Fruit fly (Drosophila melanogaster) whole organism, embryonic: ENCODE data around the gene CG4230.
A peak's percentile ranks its signal among the peaks of the same experiment; 100 is the strongest.

Source experiments
- CG10462 ChIP-seq: fragments of 200-800 bp; sonication (Bioruptor generic); optimal IDR thresholded peaks from 2 replicates; lab custom pipeline; 2016; ENCODE audit warnings: missing biosample characterization, missing genetic modification characterization
- CG10565 ChIP-seq: fragments of 200-800 bp; sonication (Bioruptor generic); optimal IDR thresholded peaks from 3 replicates; lab custom pipeline; 2016; ENCODE audit warnings: missing biosample characterization, mild to moderate bottlenecking, missing genetic modification characterization
- CG12391 ChIP-seq: fragments of 200-800 bp; sonication (Bioruptor generic); optimal IDR thresholded peaks from 3 replicates; lab custom pipeline; 2018; ENCODE audit warnings: missing biosample characterization, mild to moderate bottlenecking, missing genetic modification characterization, moderate library complexity
- CG16779 ChIP-seq: fragments of 200-800 bp; sonication (Bioruptor generic); IDR thresholded peaks from 2 replicates; pipeline ENCODE4 v1.3.6; 2022; ENCODE audit warnings: missing biosample characterization, missing genetic modification characterization
- CG16863 ChIP-seq: fragments of 200-800 bp; sonication (Bioruptor generic); optimal IDR thresholded peaks from 3 replicates; lab custom pipeline; 2016; ENCODE audit warnings: missing biosample characterization, missing genetic modification characterization
- CG17361 ChIP-seq: fragments of 200-800 bp; sonication (Bioruptor generic); IDR thresholded peaks from 3 replicates; pipeline ENCODE4 v1.3.6; 2022; ENCODE audit warnings: missing biosample characterization, missing genetic modification characterization
- CG17912 ChIP-seq: fragments of 200-800 bp; sonication (Bioruptor generic); optimal IDR thresholded peaks from 2 replicates; lab custom pipeline; 2018; ENCODE audit warnings: missing biosample characterization, mild to moderate bottlenecking, missing genetic modification characterization
- CG2678 ChIP-seq: fragments of 200-800 bp; sonication (Bioruptor generic); optimal IDR thresholded peaks from 3 replicates; lab custom pipeline; 2019; ENCODE audit warnings: missing biosample characterization, mild to moderate bottlenecking, missing genetic modification characterization, moderate library complexity
- CG34422 ChIP-seq: fragments of 200-800 bp; sonication (Bioruptor generic); IDR thresholded peaks from 3 replicates; pipeline ENCODE4 v1.3.6; 2022; ENCODE audit warnings: missing biosample characterization, missing genetic modification characterization
- CG3838 ChIP-seq: fragments of 200-800 bp; sonication (Bioruptor generic); optimal IDR thresholded peaks from 3 replicates; lab custom pipeline; 2016; ENCODE audit warnings: missing biosample characterization, missing genetic modification characterization
- CG42726 ChIP-seq: fragments of 200-800 bp; sonication (Bioruptor generic); IDR thresholded peaks from 2 replicates; pipeline ENCODE4 v1.3.6; 2022; ENCODE audit warnings: missing biosample characterization, missing genetic modification characterization; ENCODE audit not compliant: partially characterized antibody
- CG4424 ChIP-seq: fragments of 200-800 bp; sonication (Bioruptor generic); optimal IDR thresholded peaks from 3 replicates; lab custom pipeline; 2016; ENCODE audit warnings: missing biosample characterization, missing genetic modification characterization
- CG6175 ChIP-seq: fragments of 200-800 bp; sonication (Bioruptor generic); IDR thresholded peaks from 3 replicates; pipeline ENCODE4 v1.3.6; 2022; ENCODE audit warnings: missing biosample characterization, missing genetic modification characterization
- CG6765 ChIP-seq: fragments of 200-800 bp; sonication (Bioruptor generic); optimal IDR thresholded peaks from 3 replicates; lab custom pipeline; 2017; ENCODE audit warnings: missing biosample characterization, mild to moderate bottlenecking, missing genetic modification characterization
- CG7786 ChIP-seq: fragments of 200-800 bp; sonication (Bioruptor generic); optimal IDR thresholded peaks from 2 replicates; lab custom pipeline; 2016; ENCODE audit warnings: missing biosample characterization, missing genetic modification characterization
- CG9797 ChIP-seq: fragments of 200-800 bp; sonication (Bioruptor generic); optimal IDR thresholded peaks from 3 replicates; lab custom pipeline; 2018; ENCODE audit warnings: missing biosample characterization, mild to moderate bottlenecking, missing genetic modification characterization
- Dbx ChIP-seq: fragments of 200-800 bp; sonication (Bioruptor generic); IDR thresholded peaks from 3 replicates; pipeline ENCODE4 v1.3.6; 2022; ENCODE audit warnings: missing biosample characterization, missing genetic modification characterization
- Ets65A ChIP-seq: fragments of 200-800 bp; sonication (Bioruptor generic); peaks from one replicate; lab custom pipeline; 2016; ENCODE audit warnings: missing biosample characterization, missing genetic modification characterization
- H2.0 ChIP-seq: fragments of 200-800 bp; sonication (Bioruptor generic); IDR thresholded peaks from 2 replicates; pipeline ENCODE4 v1.3.6; 2022; ENCODE audit warnings: missing biosample characterization, missing genetic modification characterization
- HHEX ChIP-seq: fragments of 200-800 bp; sonication (Bioruptor generic); optimal IDR thresholded peaks from 3 replicates; lab custom pipeline; 2017; ENCODE audit warnings: missing biosample characterization, mild to moderate bottlenecking, missing genetic modification characterization, missing genetic modification reagents
- Hand ChIP-seq: fragments of 200-800 bp; sonication (Bioruptor generic); optimal IDR thresholded peaks from 2 replicates; lab custom pipeline; 2017; ENCODE audit warnings: mild to moderate bottlenecking, missing biosample characterization, missing genetic modification reagents, missing genetic modification characterization
- HmgZ ChIP-seq: fragments of 200-800 bp; sonication (Bioruptor generic); optimal IDR thresholded peaks from 2 replicates; lab custom pipeline; 2018; ENCODE audit warnings: missing biosample characterization, mild to moderate bottlenecking, missing genetic modification characterization
- Hmr ChIP-seq: fragments of 200-800 bp; sonication (Bioruptor generic); optimal IDR thresholded peaks from 3 replicates; lab custom pipeline; 2017; ENCODE audit warnings: mild to moderate bottlenecking, missing biosample characterization, missing genetic modification reagents, missing genetic modification characterization
- Lhr ChIP-seq: fragments of 200-800 bp; sonication (Bioruptor generic); optimal IDR thresholded peaks from 3 replicates; lab custom pipeline; 2017; ENCODE audit warnings: mild to moderate bottlenecking, missing biosample characterization, missing genetic modification reagents, missing genetic modification characterization
- PHDP ChIP-seq: fragments of 200-800 bp; sonication (Bioruptor generic); optimal IDR thresholded peaks from 3 replicates; lab custom pipeline; 2018; ENCODE audit warnings: missing biosample characterization, mild to moderate bottlenecking, missing genetic modification characterization, moderate library complexity
- Rx ChIP-seq: fragments of 200-800 bp; sonication (Bioruptor generic); IDR thresholded peaks from 2 replicates; pipeline ENCODE4 v1.3.6; 2022; ENCODE audit warnings: missing biosample characterization, missing genetic modification characterization
- Sry-δ ChIP-seq: fragments of 200-800 bp; sonication (Bioruptor generic); optimal IDR thresholded peaks from 2 replicates; lab custom pipeline; 2016; ENCODE audit warnings: missing biosample characterization, missing genetic modification characterization
- aop ChIP-seq: fragments of 200-800 bp; sonication (Bioruptor generic); IDR thresholded peaks from 2 replicates; pipeline ENCODE4 v1.3.6; 2022; ENCODE audit warnings: missing biosample characterization, missing genetic modification characterization
- ara ChIP-seq: fragments of 200-800 bp; sonication (Bioruptor generic); IDR thresholded peaks from 2 replicates; pipeline ENCODE4 v1.3.6; 2022; ENCODE audit warnings: missing biosample characterization, missing genetic modification characterization
- az2 ChIP-seq: fragments of 200-800 bp; sonication (Bioruptor generic); optimal IDR thresholded peaks from 3 replicates; lab custom pipeline; 2016; ENCODE audit warnings: missing biosample characterization, missing genetic modification characterization
- chinmo ChIP-seq: fragments of 200-800 bp; sonication (Bioruptor generic); IDR thresholded peaks from 4 replicates; pipeline ENCODE4 v1.3.6; 2022; ENCODE audit warnings: missing biosample characterization, missing genetic modification characterization; ENCODE audit not compliant: partially characterized antibody
- dan ChIP-seq: fragments of 200-800 bp; sonication (Bioruptor generic); IDR thresholded peaks from 2 replicates; pipeline ENCODE4 v1.3.6; 2022; ENCODE audit warnings: missing biosample characterization, missing genetic modification characterization
- dmrt11E ChIP-seq: fragments of 200-800 bp; sonication (Bioruptor generic); optimal IDR thresholded peaks from 3 replicates; lab custom pipeline; 2018; ENCODE audit warnings: missing biosample characterization, mild to moderate bottlenecking, missing genetic modification characterization, moderate library complexity
- dpn ChIP-seq, 2 experiments: fragments of 200-800 bp; sonication (Bioruptor generic); optimal IDR thresholded peaks; 3 replicates each; lab custom pipeline; 2016; ENCODE audit warnings: missing biosample characterization in 2 of 2, missing genetic modification characterization in 2 of 2
- eyg ChIP-seq: fragments of 200-800 bp; sonication (Bioruptor generic); optimal IDR thresholded peaks from 3 replicates; lab custom pipeline; 2016; ENCODE audit warnings: missing biosample characterization, missing genetic modification characterization
- fu2 ChIP-seq: fragments of 200-800 bp; sonication (Bioruptor generic); optimal IDR thresholded peaks from 2 replicates; lab custom pipeline; 2016; ENCODE audit warnings: missing biosample characterization, missing genetic modification characterization
- gce ChIP-seq: fragments of 200-800 bp; sonication (Bioruptor generic); IDR thresholded peaks from 3 replicates; pipeline ENCODE4 v1.3.6; 2022; ENCODE audit warnings: missing biosample characterization, missing genetic modification characterization
- gcm2 ChIP-seq: fragments of 200-800 bp; sonication (Bioruptor generic); optimal IDR thresholded peaks from 2 replicates; lab custom pipeline; 2016; ENCODE audit warnings: missing biosample characterization, missing genetic modification characterization
- grau ChIP-seq: fragments of 200-800 bp; optimal IDR thresholded peaks from 3 replicates; lab custom pipeline; 2019; ENCODE audit warnings: missing biosample characterization, mild to moderate bottlenecking, missing genetic modification characterization, moderate library complexity
- hb ChIP-seq: fragments of 200-800 bp; sonication (Bioruptor generic); IDR thresholded peaks from 3 replicates; pipeline ENCODE4 v1.3.6; 2022; ENCODE audit warnings: missing biosample characterization, missing genetic modification characterization; ENCODE audit not compliant: partially characterized antibody
- jing ChIP-seq: fragments of 200-800 bp; sonication (Bioruptor generic); optimal IDR thresholded peaks from 2 replicates; lab custom pipeline; 2018; ENCODE audit warnings: missing biosample characterization, mild to moderate bottlenecking, missing genetic modification characterization
- klu ChIP-seq: fragments of 200-800 bp; sonication (Bioruptor generic); IDR thresholded peaks from 2 replicates; pipeline ENCODE4 v1.3.6; 2022; ENCODE audit warnings: missing biosample characterization, missing genetic modification characterization
- lab ChIP-seq: fragments of 200-800 bp; sonication (Bioruptor generic); optimal IDR thresholded peaks from 3 replicates; lab custom pipeline; 2017; ENCODE audit warnings: missing biosample characterization, missing genetic modification characterization, mild to moderate bottlenecking, moderate library complexity, missing genetic modification reagents
- nau ChIP-seq: fragments of 200-800 bp; sonication (Bioruptor generic); optimal IDR thresholded peaks from 3 replicates; lab custom pipeline; 2017; ENCODE audit warnings: missing biosample characterization, mild to moderate bottlenecking, missing genetic modification characterization, missing genetic modification reagents
- psq ChIP-seq: fragments of 200-800 bp; sonication (Bioruptor generic); optimal IDR thresholded peaks from 2 replicates; lab custom pipeline; 2017; ENCODE audit warnings: missing biosample characterization, missing genetic modification characterization
- ranshi ChIP-seq: fragments of 200-800 bp; sonication (Bioruptor generic); IDR thresholded peaks from 2 replicates; pipeline ENCODE4 v1.3.6; 2022; ENCODE audit warnings: missing biosample characterization, missing genetic modification characterization
- run ChIP-seq: fragments of 200-800 bp; sonication (Bioruptor generic); optimal IDR thresholded peaks from 3 replicates; lab custom pipeline; 2018; ENCODE audit warnings: missing biosample characterization, mild to moderate bottlenecking, missing genetic modification characterization
- sna ChIP-seq: fragments of 200-800 bp; sonication (Bioruptor generic); IDR thresholded peaks from 2 replicates; pipeline ENCODE4 v1.3.6; 2022; ENCODE audit warnings: missing biosample characterization, missing genetic modification characterization; ENCODE audit not compliant: partially characterized antibody
- so ChIP-seq: fragments of 200-800 bp; sonication (Bioruptor generic); IDR thresholded peaks from 3 replicates; pipeline ENCODE4 v1.3.6; 2022; ENCODE audit warnings: missing biosample characterization, missing genetic modification characterization
- tap ChIP-seq: fragments of 200-800 bp; optimal IDR thresholded peaks from 3 replicates; lab custom pipeline; 2019; ENCODE audit warnings: missing biosample characterization, mild to moderate bottlenecking, missing genetic modification characterization, moderate library complexity
- usp ChIP-seq: fragments of >200 bp; optimal IDR thresholded peaks from 2 replicates; lab custom pipeline; 2017; ENCODE audit warnings: missing biosample characterization, missing genetic modification characterization

Gene CG4230

DNA sequence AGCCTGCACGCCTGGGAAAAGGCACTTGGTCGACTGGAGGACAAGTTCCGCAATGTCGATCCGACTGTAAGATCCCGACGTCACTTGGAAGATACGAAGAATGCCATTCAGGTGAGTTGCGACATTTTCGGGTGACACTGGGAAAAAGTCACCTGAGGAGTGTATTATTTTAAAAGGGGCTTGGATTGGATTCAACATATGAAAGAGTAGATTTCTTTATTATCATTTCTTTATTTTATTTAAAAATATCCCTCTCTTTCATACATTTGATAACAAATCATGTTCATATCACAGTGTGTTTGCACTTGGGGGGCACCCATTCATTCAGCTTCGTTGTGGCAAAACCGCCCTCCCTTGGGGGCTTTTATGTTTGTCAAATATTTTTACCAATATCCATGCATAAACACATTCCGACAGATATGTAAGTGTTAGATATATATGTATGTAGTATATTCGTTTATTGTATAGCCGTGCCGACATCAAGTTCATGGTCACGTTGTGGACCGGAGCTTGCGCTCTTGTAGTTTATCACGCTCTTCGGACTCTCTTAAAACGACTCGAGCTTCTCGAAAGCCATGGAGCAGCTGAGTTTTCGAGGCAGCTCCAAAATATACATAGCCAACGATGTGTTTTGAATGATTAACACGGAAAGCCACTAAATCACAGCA is 51.3 kb downstream of the CG4230 start (continued):
- TF ChIP-seq HHEX (no peak), CG7786 (GFP tag; lab: Kevin White, UChicago) (no peak), CG17361 (no peak), sna (no peak), gcm2 (no peak), tap (tag; lab: Kevin White, UChicago) (no peak), so (no peak), usp (no peak), CG12391 (no peak), Hand (no peak), CG16863 (GFP tag; lab: Kevin White, UChicago) (no peak), CG6175 (no peak), dan (no peak), CG3838 (GFP tag; lab: Kevin White, UChicago) (no peak), Hmr (GFP tag; lab: Kevin White, UChicago) (no peak), gce (GFP tag; lab: Robert Waterston, UW) (peak; percentile 52; the same call in 1 of the 3 replicates), CG10565 (GFP tag; lab: Kevin White, UChicago) (no peak), fu2 (GFP tag; lab: Kevin White, UChicago) (no peak), H2.0 (no peak), CG4424 (no peak), grau (no peak), eyg (GFP tag; lab: Kevin White, UChicago) (no peak), Sry-δ (GFP tag; lab: Kevin White, UChicago) (no peak), CG2678 (peak; percentile 3), CG16779 (GFP tag; lab: Robert Waterston, UW) (no peak), Ets65A (GFP tag; lab: Kevin White, UChicago) (peak; percentile 60), hb (GFP tag; lab: Robert Waterston, UW) (no peak), CG34422 (no peak), chinmo (peak; percentile 88; the same call in 3 of the 4 replicates), psq (GFP tag; lab: Kevin White, UChicago) (no peak), CG9797 (GFP tag; lab: Kevin White, UChicago) (no peak), CG6765 (no peak), ara (GFP tag; lab: Robert Waterston, UW) (no peak), Rx (GFP tag; lab: Robert Waterston, UW) (0 out of 2 replicates have a peak, but pooled peaks have one; percentile 7), jing (GFP tag; lab: Kevin White, UChicago) (no peak), dmrt11E (tag; lab: Kevin White, UChicago) (no peak), run (tag; lab: Kevin White, UChicago) (no peak), lab (GFP tag; lab: Kevin White, UChicago) (no peak), ranshi (0 out of 2 replicates have a peak, but pooled peaks have one; percentile 11), Dbx (GFP tag; lab: Robert Waterston, UW) (0 out of 3 replicates have a peak, but pooled peaks have one; percentile 10), aop (GFP tag; lab: Robert Waterston, UW) (no peak), Lhr (GFP tag; lab: Kevin White, UChicago) (no peak), az2 (GFP tag; lab: Kevin White, UChicago) (no peak), dpn (GFP tag; optimal IDR thresholded peaks at IDR 0.05; lab: Kevin White, UChicago) (no peak), CG10462 (GFP tag; lab: Kevin White, UChicago) (no peak), CG17912 (no peak), klu (GFP tag; lab: Robert Waterston, UW) (no peak), CG42726 (no peak), HmgZ (tag; lab: Kevin White, UChicago) (no peak), PHDP (tag; lab: Kevin White, UChicago) (no peak), nau (GFP tag; lab: Kevin White, UChicago) (no peak)
